Worm (Caenorhabditis elegans) whole organism, L1 larva: Measurements from ENCODE around the gene F45E12.6.
A peak's percentile ranks its signal among the peaks of the same experiment; 100 is the strongest.

Source experiments
- C34B4.2 ChIP-seq: sonication (generic microtip); optimal IDR thresholded peaks from 2 replicates; lab custom pipeline; 2017; ENCODE audit warnings: mild to moderate bottlenecking, missing genetic modification characterization, missing compliant biosample characterization
- Y116A8C.19 ChIP-seq: sonication (generic microtip); optimal IDR thresholded peaks from 2 replicates; lab custom pipeline; 2016; ENCODE audit warnings: missing compliant biosample characterization, missing genetic modification characterization, borderline replicate concordance
- alr-1 ChIP-seq: fragments of 200-800 bp; sonication (Bioruptor generic); optimal IDR thresholded peaks from 2 replicates; lab custom pipeline; 2018; ENCODE audit warnings: borderline replicate concordance, mild to moderate bottlenecking, missing genetic modification characterization, missing compliant biosample characterization
- aly-2 ChIP-seq: fragments of 150-350 bp; optimal IDR thresholded peaks from 2 replicates; lab custom pipeline; 2014; ENCODE audit warnings: missing biosample characterization, missing genetic modification characterization
- ceh-90 ChIP-seq: sonication (generic microtip); optimal IDR thresholded peaks from 2 replicates; lab custom pipeline; 2016; ENCODE audit warnings: missing genetic modification characterization, missing compliant biosample characterization
- ces-1 ChIP-seq: fragments of 150-350 bp; optimal IDR thresholded peaks from 2 replicates; lab custom pipeline; 2014; ENCODE audit warnings: missing biosample characterization, missing genetic modification reagents, missing genetic modification characterization
- dpl-1 ChIP-seq, 3 experiments: fragments of 150-350 bp in 2 of 3; sonication (generic microtip) in 1 of 3; optimal IDR thresholded peaks; 2 replicates each; lab custom pipeline; 2014 to 2017; ENCODE audit warnings: missing biosample characterization in 3 of 3, missing genetic modification characterization in 3 of 3, missing genetic modification reagents in 3 of 3
- dsc-1 ChIP-seq: sonication (generic microtip); optimal IDR thresholded peaks from 2 replicates; lab custom pipeline; 2016; ENCODE audit warnings: mild to moderate bottlenecking, missing genetic modification characterization, missing compliant biosample characterization
- efl-1 ChIP-seq, 4 experiments: fragments of 150-350 bp; optimal IDR thresholded peaks in 3 of 4; peaks in 1 of 4; 1 replicate in 1 of 4; 2 replicates in 3 of 4; lab custom pipeline; 2014; ENCODE audit warnings: missing biosample characterization in 2 of 4, missing genetic modification characterization in 2 of 4, missing genetic modification reagents in 2 of 4
- efl-3 ChIP-seq: fragments of 200-800 bp; sonication (Bioruptor generic); optimal IDR thresholded peaks from 2 replicates; lab custom pipeline; 2018; ENCODE audit warnings: mild to moderate bottlenecking, missing genetic modification characterization, missing compliant biosample characterization
- elt-2 ChIP-seq: sonication (generic microtip); optimal IDR thresholded peaks from 2 replicates; lab custom pipeline; 2016; ENCODE audit warnings: missing genetic modification characterization, mild to moderate bottlenecking, inconsistent platforms, missing compliant biosample characterization, missing genetic modification reagents
- elt-3 ChIP-seq, 6 experiments: fragments of 150-350 bp in 1 of 6; sonication (generic microtip); optimal IDR thresholded peaks; 2 replicates each; lab custom pipeline; 2017 to 2018; ENCODE audit warnings: missing biosample characterization in 6 of 6, missing genetic modification characterization in 6 of 6, inconsistent platforms in 1 of 6
- fos-1 ChIP-seq: fragments of 150-350 bp; optimal IDR thresholded peaks from 2 replicates; lab custom pipeline; 2014; ENCODE audit warnings: missing biosample characterization, missing genetic modification characterization
- hlh-17 ChIP-seq: fragments of 200-800 bp; sonication (Bioruptor generic); optimal IDR thresholded peaks from 2 replicates; lab custom pipeline; 2018; ENCODE audit warnings: missing genetic modification characterization, mild to moderate bottlenecking, missing compliant biosample characterization, moderate library complexity, borderline replicate concordance
- irx-1 ChIP-seq: sonication (generic microtip); optimal IDR thresholded peaks from 2 replicates; lab custom pipeline; 2016; ENCODE audit warnings: missing genetic modification characterization, missing compliant biosample characterization
- lin-15B ChIP-seq: fragments of 150-350 bp; sonication (generic microtip); optimal IDR thresholded peaks from 3 replicates; lab custom pipeline; 2014; ENCODE audit warnings: missing biosample characterization, missing genetic modification characterization
- lin-35 ChIP-seq, 2 experiments: fragments of 150-350 bp; optimal IDR thresholded peaks; 2 replicates each; lab custom pipeline; 2014; ENCODE audit warnings: missing biosample characterization in 2 of 2, missing genetic modification characterization in 2 of 2, missing genetic modification reagents in 2 of 2
- lsy-2 ChIP-seq, 2 experiments: fragments of 150-350 bp; optimal IDR thresholded peaks; 2 replicates each; lab custom pipeline; 2014; ENCODE audit warnings: missing biosample characterization in 2 of 2, missing genetic modification characterization in 2 of 2
- mef-2 ChIP-seq: fragments of 150-350 bp; optimal IDR thresholded peaks from 2 replicates; lab custom pipeline; 2014; ENCODE audit warnings: missing biosample characterization, missing genetic modification characterization
- mep-1 ChIP-seq: fragments of 150-350 bp; optimal IDR thresholded peaks from 2 replicates; lab custom pipeline; 2014; ENCODE audit warnings: missing biosample characterization, missing genetic modification characterization
- nhr-11 ChIP-seq: fragments of 150-350 bp; optimal IDR thresholded peaks from 2 replicates; lab custom pipeline; 2014; ENCODE audit warnings: missing biosample characterization, missing genetic modification characterization
- nhr-12 ChIP-seq: sonication (generic microtip); optimal IDR thresholded peaks from 2 replicates; lab custom pipeline; 2017; ENCODE audit warnings: missing biosample characterization, missing genetic modification characterization
- nhr-20 ChIP-seq: sonication (generic microtip); optimal IDR thresholded peaks from 2 replicates; lab custom pipeline; 2016; ENCODE audit warnings: mild to moderate bottlenecking, missing genetic modification characterization, missing compliant biosample characterization
- nhr-28 ChIP-seq: fragments of 150-350 bp; optimal IDR thresholded peaks from 2 replicates; lab custom pipeline; 2014; ENCODE audit warnings: missing biosample characterization, missing genetic modification characterization
- nhr-71 ChIP-seq: sonication (generic microtip); optimal IDR thresholded peaks from 2 replicates; lab custom pipeline; 2016; ENCODE audit warnings: mild to moderate bottlenecking, missing genetic modification characterization, moderate library complexity, missing compliant biosample characterization
- nhr-77 ChIP-seq: fragments of 150-350 bp; optimal IDR thresholded peaks from 2 replicates; lab custom pipeline; 2014; ENCODE audit warnings: missing biosample characterization, missing genetic modification characterization
- nhr-84 ChIP-seq: sonication (generic microtip); optimal IDR thresholded peaks from 2 replicates; lab custom pipeline; 2017; ENCODE audit warnings: missing biosample characterization, missing genetic modification characterization
- nhr-85 ChIP-seq: sonication (generic microtip); peaks from one replicate; lab custom pipeline; 2016; ENCODE audit warnings: missing genetic modification characterization, inconsistent platforms, missing compliant biosample characterization
- nhr-90 ChIP-seq: sonication (generic microtip); optimal IDR thresholded peaks from 2 replicates; lab custom pipeline; 2016; ENCODE audit warnings: mild to moderate bottlenecking, missing genetic modification characterization, missing compliant biosample characterization; ENCODE audit not compliant: poor library complexity
- pax-3 ChIP-seq: fragments of 200-800 bp; sonication (Bioruptor generic); optimal IDR thresholded peaks from 2 replicates; lab custom pipeline; 2018; ENCODE audit warnings: mild to moderate bottlenecking, missing genetic modification characterization, moderate library complexity, missing compliant biosample characterization
- snpc-4 ChIP-seq: fragments of 150-350 bp; optimal IDR thresholded peaks from 2 replicates; lab custom pipeline; 2014; ENCODE audit warnings: missing biosample characterization, missing genetic modification characterization
- snu-23 ChIP-seq: sonication (generic microtip); optimal IDR thresholded peaks from 2 replicates; lab custom pipeline; 2016; ENCODE audit warnings: missing genetic modification characterization, missing compliant biosample characterization
- sup-37 ChIP-seq: fragments of 200-800 bp; sonication (Bioruptor generic); optimal IDR thresholded peaks from 2 replicates; lab custom pipeline; 2018; ENCODE audit warnings: mild to moderate bottlenecking, missing genetic modification characterization, missing compliant biosample characterization
- tlp-1 ChIP-seq: fragments of 150-350 bp; optimal IDR thresholded peaks from 2 replicates; lab custom pipeline; 2014; ENCODE audit warnings: missing biosample characterization, missing genetic modification characterization
- unc-62 ChIP-seq: fragments of 150-350 bp; optimal IDR thresholded peaks from 2 replicates; lab custom pipeline; 2014; ENCODE audit warnings: missing biosample characterization, missing genetic modification reagents, missing genetic modification characterization
- unc-86 ChIP-seq: sonication (generic microtip); optimal IDR thresholded peaks from 2 replicates; lab custom pipeline; 2016; ENCODE audit warnings: missing genetic modification characterization, missing compliant biosample characterization
- unc-98 ChIP-seq: fragments of 200-800 bp; sonication (Bioruptor generic); IDR thresholded peaks from 2 replicates; pipeline ENCODE4 v1.3.6; 2022; ENCODE audit warnings: missing genetic modification characterization, missing compliant biosample characterization
- vab-15 ChIP-seq: sonication (generic microtip); optimal IDR thresholded peaks from 2 replicates; lab custom pipeline; 2017; ENCODE audit warnings: missing genotype, mild to moderate bottlenecking, missing genetic modification characterization, missing compliant biosample characterization
- zag-1 ChIP-seq: fragments of 150-350 bp; optimal IDR thresholded peaks from 2 replicates; lab custom pipeline; 2014; ENCODE audit warnings: missing biosample characterization, missing genetic modification characterization
- ztf-4 ChIP-seq: fragments of 150-350 bp; optimal IDR thresholded peaks from 2 replicates; lab custom pipeline; 2014; ENCODE audit warnings: missing biosample characterization, missing genetic modification characterization

F45E12.6 gene

ce11 chrII:7301670-7302151, 12.3 kb downstream of the F45E12.6 start, which contains the start of gene cul-4 (continued):
- TF ChIP-seq lin-35 (GFP tag; optimal IDR thresholded peaks at IDR 0.05; lab: Kevin White, UChicago) (peak; percentile 76 to 82), nhr-28 (tag; lab: Kevin White, UChicago) (no peak), mep-1 (peak; percentile 90), elt-2 (tag; lab: Kevin White, UChicago) (peak; percentile 3), aly-2 (tag; lab: Kevin White, UChicago) (no peak), sup-37 (peak; percentile 12)
- TF ChIP-seq, all 84 proteins: peak for 45

- no peak for TF ChIP-seq sup-37
- no peak for TF ChIP-seq efl-1 (optimal IDR thresholded peaks at IDR 0.05; lab: Kevin White, UChicago)
- TF ChIP-seq efl-1 (GFP tag; optimal IDR thresholded peaks at IDR 0.05 in 1 of 2; lab: Kevin White, UChicago), result peak in 1 of 2 experiments; percentile 17
Measured at ce11 chrII:7299042-7299441, 14.9 kb downstream of the F45E12.6 start, which contains the start of gene C30G12.1. Gene C30G12.1, plus strand, starts transcription at chrII:7299342.

ce11 chrII:7298197-7298682, 15.7 kb downstream of the F45E12.6 start, which contains the start of gene puf-8:
Gene puf-8, minus strand, starts transcription at chrII:7298247.
- TF ChIP-seq lin-15B, result no peak
- no peak for TF ChIP-seq lsy-2 (tag; optimal IDR thresholded peaks at IDR 0.05; lab: Kevin White, UChicago)
- TF ChIP-seq pax-3 (tag; lab: Kevin White, UChicago), result no peak
- no peak for TF ChIP-seq zag-1
- TF ChIP-seq ceh-90 (tag; lab: Kevin White, UChicago), result no peak
- no peak for TF ChIP-seq nhr-20 (tag; lab: Kevin White, UChicago)
- TF ChIP-seq vab-15 (tag; lab: Kevin White, UChicago), result no peak
- no peak for TF ChIP-seq nhr-77 (tag; lab: Kevin White, UChicago)
- no peak for TF ChIP-seq snu-23 (GFP tag; lab: Kevin White, UChicago)
- TF ChIP-seq nhr-71, result no peak
- no peak for TF ChIP-seq aly-2 (tag; lab: Kevin White, UChicago)
- TF ChIP-seq nhr-90 (tag; lab: Kevin White, UChicago), result no peak
- no peak for TF ChIP-seq C34B4.2 (tag; lab: Kevin White, UChicago)
- no peak for TF ChIP-seq unc-98
- TF ChIP-seq Y116A8C.19 (tag; lab: Kevin White, UChicago), result no peak
- no peak for TF ChIP-seq elt-2 (tag; lab: Kevin White, UChicago)
- TF ChIP-seq dsc-1 (tag; lab: Kevin White, UChicago), result no peak
- no peak for TF ChIP-seq snpc-4 (tag; lab: Kevin White, UChicago)
- TF ChIP-seq nhr-28 (tag; lab: Kevin White, UChicago), result no peak
- no peak for TF ChIP-seq hlh-17

ce11 chrII:7295917-7296316, 18.1 kb downstream of the F45E12.6 start, which contains the start of gene C30G12.6:
Gene C30G12.6, minus strand, starts transcription at chrII:7296017.
- TF ChIP-seq ztf-4 (tag; lab: Kevin White, UChicago) (no peak), nhr-85 (tag; lab: Kevin White, UChicago) (peak; percentile 14), nhr-11 (no peak), unc-62 (no peak), efl-3 (GFP tag; lab: Kevin White, UChicago) (no peak), unc-86 (tag; lab: Kevin White, UChicago) (no peak)
- TF ChIP-seq, all 84 proteins: peak for 1

- TF ChIP-seq dsc-1 (tag; lab: Kevin White, UChicago) (no peak), elt-2 (tag; lab: Kevin White, UChicago) (peak; percentile 61)
Measured at ce11 chrII:7289923-7290476, 24.0 kb downstream of the F45E12.6 start, which contains the start of gene C30G12.2. Gene C30G12.2, plus strand, starts transcription at chrII:7290426.

- TF ChIP-seq vab-15 (tag; lab: Kevin White, UChicago) (no peak), mep-1 (no peak), lsy-2 (tag; optimal IDR thresholded peaks at IDR 0.05; lab: Kevin White, UChicago) (no peak), fos-1 (tag; lab: Kevin White, UChicago) (no peak), nhr-71 (no peak), irx-1 (no peak), nhr-12 (tag; lab: Kevin White, UChicago) (no peak), nhr-84 (tag; lab: Kevin White, UChicago) (no peak), alr-1 (no peak), tlp-1 (tag; lab: Kevin White, UChicago) (no peak), elt-3 (tag; optimal IDR thresholded peaks at IDR 0.05; lab: Kevin White, UChicago) (peak in 5 of 6 experiments; percentile 50 to 97 (median 72)), C34B4.2 (tag; lab: Kevin White, UChicago) (no peak), ztf-4 (tag; lab: Kevin White, UChicago) (no peak), mef-2 (tag; lab: Kevin White, UChicago) (no peak), nhr-28 (tag; lab: Kevin White, UChicago) (no peak), lin-35 (GFP tag; optimal IDR thresholded peaks at IDR 0.05; lab: Kevin White, UChicago) (peak in 1 of 2 experiments; percentile 57), dpl-1 (GFP tag; optimal IDR thresholded peaks at IDR 0.05; lab: Kevin White, UChicago) (no peak), ces-1 (GFP tag; lab: Kevin White, UChicago) (no peak)
Measured at ce11 chrII:7287709-7288108, 26.3 kb downstream of the F45E12.6 start.
